Worm (Caenorhabditis elegans): ENCODE measurements around the gene cone-1.

ce11 chrIII:2577982-2578381 is 47.6 kb downstream of the cone-1 start:
- TF ChIP-seq lin-11 (tag; optimal IDR thresholded peaks at IDR 0.05): no peak
- TF ChIP-seq hlh-15 (tag; optimal IDR thresholded peaks at IDR 0.05): no peak
- no peak for TF ChIP-seq mec-3 (tag; optimal IDR thresholded peaks at IDR 0.05; ENCODE audit: borderline replicate concordance)
- TF ChIP-seq hlh-6 (tag; optimal IDR thresholded peaks at IDR 0.05): no peak
- TF ChIP-seq hlh-8 (tag; optimal IDR thresholded peaks at IDR 0.05): no peak
- TF ChIP-seq fkh-10 (GFP tag; optimal IDR thresholded peaks at IDR 0.05): no peak
- TF ChIP-seq ama-1 (optimal IDR thresholded peaks at IDR 0.05): no peak
- TF ChIP-seq tbx-2 (tag; optimal IDR thresholded peaks at IDR 0.05): no peak
- TF ChIP-seq pha-4 (tag; optimal IDR thresholded peaks at IDR 0.05): no peak
- no peak for TF ChIP-seq pqm-1 (tag; optimal IDR thresholded peaks at IDR 0.05)
- no peak for TF ChIP-seq ttx-3 (tag; optimal IDR thresholded peaks at IDR 0.05)
- TF ChIP-seq C08G9.2 (tag; optimal IDR thresholded peaks at IDR 0.05): no peak
- no peak for TF ChIP-seq Y22D7AL.16 (tag; optimal IDR thresholded peaks at IDR 0.05)
- TF ChIP-seq ref-2 (tag; optimal IDR thresholded peaks at IDR 0.05): no peak

Measured in whole organism, late embryonic.